Fruit fly (Drosophila melanogaster): ENCODE results near the gene CG7953.

DNA sequence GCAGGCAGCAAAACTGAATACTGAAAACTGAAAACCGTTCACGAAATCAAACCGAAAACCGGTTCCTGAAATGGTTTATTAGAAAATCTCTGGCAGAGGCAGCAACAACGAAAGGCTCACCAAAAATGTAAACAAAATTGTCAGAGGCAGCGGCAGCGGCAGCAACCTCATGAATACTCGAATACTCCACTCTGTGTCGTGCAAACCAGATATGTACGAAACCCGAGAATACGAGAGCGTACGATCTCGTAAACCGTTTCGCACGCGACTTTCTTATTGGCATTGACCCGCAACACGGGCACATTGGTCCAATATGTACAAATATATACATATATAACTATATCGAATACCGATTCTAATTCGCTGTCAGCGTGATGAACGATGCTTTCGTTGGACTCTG lies 10.1 kb upstream of the CG7953 start:
- TF ChIP-seq tj (GFP tag; optimal IDR thresholded peaks at IDR 0.05): no peak
- no peak for TF ChIP-seq cic (GFP tag; optimal IDR thresholded peaks at IDR 0.05)
- no peak for TF ChIP-seq pad (GFP tag; optimal IDR thresholded peaks at IDR 0.05)
- no peak for TF ChIP-seq toe (GFP tag; optimal IDR thresholded peaks at IDR 0.05)
- TF ChIP-seq Crg-1 (GFP tag; optimal IDR thresholded peaks at IDR 0.05): no peak
